Worm (Caenorhabditis elegans): ENCODE measurements around the gene R193.6.

- TF ChIP-seq nhr-12 (tag; optimal IDR thresholded peaks at IDR 0.05) (no peak), lin-13 (GFP tag; optimal IDR thresholded peaks at IDR 0.05) (no peak), nhr-11 (tag; optimal IDR thresholded peaks at IDR 0.05) (no peak), pag-3 (tag; optimal IDR thresholded peaks at IDR 0.05; ENCODE audit: borderline replicate concordance, insufficient read depth) (no peak)
These were observed 23.4 kb downstream of the R193.6 start for ce11 chrX:1172024-1172423.

All from whole organism, L1 larva.